Worm (Caenorhabditis elegans) whole organism, young adult: ENCODE measurements around the gene nhr-51.

ENCODE experiments used
- B0019.2 ChIP-seq: fragments of 200-800 bp; sonication (Bioruptor generic); conservative IDR thresholded peaks from 2 replicates; pipeline ENCODE4 v1.3.6; 2022; ENCODE audit warnings: missing genetic modification reagents, missing genetic modification characterization, missing compliant biosample characterization
- B0261.1 ChIP-seq: sonication (generic microtip); optimal IDR thresholded peaks from 2 replicates; lab custom pipeline; 2016; ENCODE audit warnings: mild to moderate bottlenecking, missing genetic modification characterization, moderate library complexity, missing compliant biosample characterization
- D2030.7 ChIP-seq: fragments of 200-800 bp; sonication (Bioruptor generic); IDR thresholded peaks from 2 replicates; pipeline ENCODE4 v1.3.6; 2022; ENCODE audit warnings: missing genetic modification reagents, missing genetic modification characterization, missing compliant biosample characterization
- F39B2.1 ChIP-seq: fragments of 200-800 bp; sonication (Bioruptor generic); IDR thresholded peaks from 2 replicates; pipeline ENCODE4 v1.3.6; 2022; ENCODE audit warnings: missing genetic modification reagents, missing genetic modification characterization, missing compliant biosample characterization
- T26A5.8 ChIP-seq: sonication (generic microtip); optimal IDR thresholded peaks from 2 replicates; lab custom pipeline; 2016; ENCODE audit warnings: missing genetic modification characterization, missing compliant biosample characterization
- Y53F4B.3 ChIP-seq: fragments of 200-800 bp; sonication (Bioruptor generic); IDR thresholded peaks from 2 replicates; pipeline ENCODE4 v1.3.6; 2022; ENCODE audit warnings: missing genetic modification reagents, missing genetic modification characterization, missing compliant biosample characterization
- Y79H2A.3 ChIP-seq: fragments of 200-800 bp; sonication (Bioruptor generic); conservative IDR thresholded peaks from 2 replicates; pipeline ENCODE4 v1.3.6; 2022; ENCODE audit warnings: missing genetic modification reagents, missing genetic modification characterization, missing compliant biosample characterization
- aptf-3 ChIP-seq: fragments of 200-800 bp; sonication (Bioruptor generic); IDR thresholded peaks from 2 replicates; pipeline ENCODE4 v1.3.6; 2022; ENCODE audit warnings: missing genetic modification characterization, missing compliant biosample characterization
- bed-1 ChIP-seq: fragments of 200-800 bp; sonication (Bioruptor generic); IDR thresholded peaks from 2 replicates; pipeline ENCODE4 v1.3.6; 2022; ENCODE audit warnings: missing genetic modification reagents, missing genetic modification characterization, missing compliant biosample characterization
- ccch-3 ChIP-seq: fragments of 200-800 bp; sonication (Bioruptor generic); optimal IDR thresholded peaks from 2 replicates; lab custom pipeline; 2018; ENCODE audit warnings: mild to moderate bottlenecking, missing genetic modification characterization, missing compliant biosample characterization
- ceh-27 ChIP-seq: fragments of 200-800 bp; sonication (Bioruptor generic); optimal IDR thresholded peaks from 2 replicates; lab custom pipeline; 2018; ENCODE audit warnings: mild to moderate bottlenecking, missing genetic modification characterization, moderate library complexity, missing compliant biosample characterization
- ceh-40 ChIP-seq: fragments of 200-800 bp; sonication (Bioruptor generic); IDR thresholded peaks from 2 replicates; pipeline ENCODE4 v1.3.6; 2022; ENCODE audit warnings: missing genetic modification characterization, missing compliant biosample characterization
- ceh-79 ChIP-seq: sonication (generic microtip); optimal IDR thresholded peaks from 2 replicates; lab custom pipeline; 2017; ENCODE audit warnings: mild to moderate bottlenecking, missing genetic modification characterization, missing compliant biosample characterization
- ceh-91 ChIP-seq: fragments of 200-800 bp; sonication (Bioruptor generic); IDR thresholded peaks from 2 replicates; pipeline ENCODE4 v1.3.6; 2022; ENCODE audit warnings: missing genetic modification reagents, missing genetic modification characterization, missing compliant biosample characterization
- die-1 ChIP-seq: sonication (generic microtip); optimal IDR thresholded peaks from 2 replicates; lab custom pipeline; 2016; ENCODE audit warnings: missing genotype, mild to moderate bottlenecking, missing genetic modification characterization, missing compliant biosample characterization
- egrh-3 ChIP-seq: fragments of 200-800 bp; sonication (Bioruptor generic); IDR thresholded peaks from 2 replicates; pipeline ENCODE4 v1.3.6; 2022; ENCODE audit warnings: missing genetic modification reagents, missing genetic modification characterization, missing compliant biosample characterization
- gei-17 ChIP-seq: fragments of 200-800 bp; sonication (Bioruptor generic); optimal IDR thresholded peaks from 2 replicates; lab custom pipeline; 2018; ENCODE audit warnings: mild to moderate bottlenecking, missing genetic modification characterization, missing compliant biosample characterization
- lag-1 ChIP-seq: fragments of 200-800 bp; sonication (Bioruptor generic); IDR thresholded peaks from 2 replicates; pipeline ENCODE4 v1.3.6; 2022; ENCODE audit warnings: missing genetic modification reagents, missing genetic modification characterization, missing compliant biosample characterization
- lin-40 ChIP-seq: sonication (generic microtip); optimal IDR thresholded peaks from 2 replicates; lab custom pipeline; 2016; ENCODE audit warnings: missing genetic modification characterization, mild to moderate bottlenecking, missing compliant biosample characterization, missing genotype, missing genetic modification reagents
- lsl-1 ChIP-seq: fragments of 200-800 bp; sonication (Bioruptor generic); optimal IDR thresholded peaks from 2 replicates; lab custom pipeline; 2018; ENCODE audit warnings: mild to moderate bottlenecking, missing genetic modification characterization, moderate library complexity, missing compliant biosample characterization
- lsy-27 ChIP-seq: sonication (generic microtip); optimal IDR thresholded peaks from 2 replicates; lab custom pipeline; 2017; ENCODE audit warnings: missing genetic modification characterization, mild to moderate bottlenecking, missing compliant biosample characterization, antibody characterized with exemption, missing genotype, borderline replicate concordance; ENCODE audit not compliant: insufficient read depth
- madf-10 ChIP-seq: sonication (generic microtip); optimal IDR thresholded peaks from 2 replicates; lab custom pipeline; 2016; ENCODE audit warnings: mild to moderate bottlenecking, missing genetic modification characterization, missing compliant biosample characterization
- nfya-1 ChIP-seq: sonication (generic microtip); optimal IDR thresholded peaks from 2 replicates; lab custom pipeline; 2017; ENCODE audit warnings: antibody characterized with exemption, missing compliant biosample characterization, missing genetic modification characterization, borderline replicate concordance; ENCODE audit not compliant: insufficient read depth
- nfya-2 ChIP-seq: fragments of 200-800 bp; sonication (Bioruptor generic); IDR thresholded peaks from 2 replicates; pipeline ENCODE4 v1.3.6; 2022; ENCODE audit warnings: missing genetic modification reagents, missing genetic modification characterization, missing compliant biosample characterization
- nfyb-1 ChIP-seq: fragments of 200-800 bp; sonication (Bioruptor generic); IDR thresholded peaks from 2 replicates; pipeline ENCODE4 v1.3.6; 2022; ENCODE audit warnings: missing genetic modification reagents, missing genetic modification characterization, missing compliant biosample characterization
- nhr-27 ChIP-seq: fragments of 200-800 bp; sonication (Bioruptor generic); optimal IDR thresholded peaks from 2 replicates; lab custom pipeline; 2018; ENCODE audit warnings: mild to moderate bottlenecking, missing genetic modification characterization, moderate library complexity, missing compliant biosample characterization
- pbrm-1 ChIP-seq: fragments of 200-800 bp; sonication (Bioruptor generic); IDR thresholded peaks from 2 replicates; pipeline ENCODE4 v1.3.6; 2022; ENCODE audit warnings: missing genetic modification reagents, missing genetic modification characterization, missing compliant biosample characterization
- rcor-1 ChIP-seq: fragments of 200-800 bp; sonication (Bioruptor generic); IDR thresholded peaks from 2 replicates; pipeline ENCODE4 v1.3.6; 2022; ENCODE audit warnings: missing genetic modification reagents, missing genetic modification characterization, missing compliant biosample characterization
- snpc-4 ChIP-seq, 5 experiments: fragments of 150-350 bp in 1 of 5; sonication (generic microtip) in 4 of 5; optimal IDR thresholded peaks; 2 replicates each; lab custom pipeline; 2014 to 2018; ENCODE audit warnings: missing genetic modification characterization in 5 of 5, missing biosample characterization in 3 of 5, antibody characterized with exemption in 2 of 5, mild to moderate bottlenecking in 2 of 5, missing compliant biosample characterization in 2 of 5, missing genotype in 2 of 5, moderate library complexity in 2 of 5, missing genetic modification reagents in 1 of 5
- zfh-2 ChIP-seq: fragments of 200-800 bp; sonication (Bioruptor generic); conservative IDR thresholded peaks from 2 replicates; pipeline ENCODE4 v1.3.6; 2022; ENCODE audit warnings: missing genetic modification reagents, missing genetic modification characterization, missing compliant biosample characterization
- ztf-26 ChIP-seq: sonication (generic microtip); optimal IDR thresholded peaks from 2 replicates; lab custom pipeline; 2017; ENCODE audit warnings: missing genetic modification characterization, missing compliant biosample characterization
- ztf-3 ChIP-seq: fragments of 200-800 bp; sonication (Bioruptor generic); optimal IDR thresholded peaks from 2 replicates; lab custom pipeline; 2018; ENCODE audit warnings: mild to moderate bottlenecking, missing genetic modification characterization, missing compliant biosample characterization

The nhr-51 gene

DNA sequence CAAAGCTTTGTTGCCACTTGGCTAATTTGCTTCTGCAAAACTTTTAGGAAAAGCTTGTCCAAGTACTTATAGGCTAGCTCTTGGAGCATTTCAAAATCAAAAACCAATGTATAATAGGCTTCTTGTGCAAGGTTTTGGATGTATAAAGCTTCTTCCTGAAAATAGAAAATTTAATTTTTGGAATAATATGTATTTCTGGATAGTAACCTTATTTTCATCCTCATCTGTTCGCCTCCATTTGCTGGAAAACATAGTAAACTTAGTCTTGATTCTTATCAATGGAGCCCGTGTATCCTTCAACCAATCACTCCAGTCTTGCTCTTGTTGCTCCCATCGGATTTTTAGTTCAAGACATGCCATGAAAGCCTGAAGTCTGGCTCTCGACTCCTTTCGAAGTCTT, 42.9 kb downstream of the nhr-51 start, which contains the start of gene Y6E2A.4 (continued):
- no peak for TF ChIP-seq nfya-1 (tag; lab: Kevin White, UChicago)
- no peak for TF ChIP-seq nfya-2
- TF ChIP-seq gei-17 (GFP tag; lab: Kevin White, UChicago): no peak

- TF ChIP-seq ceh-40: no peak
- TF ChIP-seq zfh-2 (GFP tag; lab: Robert Waterston, UW): no peak
- TF ChIP-seq ceh-91 (GFP tag; lab: Robert Waterston, UW): no peak
These were observed 44.8 kb downstream of the nhr-51 start, which contains the start of gene Y6E2A.5 for ce11 chrV:15718562-15718961. Gene Y6E2A.5 (minus strand): TSS chrV:15718662.

- TF ChIP-seq snpc-4 (GFP tag; optimal IDR thresholded peaks at IDR 0.05; lab: Kevin White, UChicago) (no peak), snpc-4 (tag; optimal IDR thresholded peaks at IDR 0.05; lab: Kevin White, UChicago) (no peak), B0019.2 (GFP tag; lab: Robert Waterston, UW) (no peak), lin-40 (tag; lab: Kevin White, UChicago) (no peak), Y79H2A.3 (no peak), rcor-1 (GFP tag; lab: Robert Waterston, UW) (no peak), die-1 (tag; lab: Kevin White, UChicago) (no peak)
These were observed 45.8 kb downstream of the nhr-51 start, which contains the start of gene Y6E2A.7 for ce11 chrV:15719570-15719969. Gene Y6E2A.7 (plus strand): TSS chrV:15719870.

DNA sequence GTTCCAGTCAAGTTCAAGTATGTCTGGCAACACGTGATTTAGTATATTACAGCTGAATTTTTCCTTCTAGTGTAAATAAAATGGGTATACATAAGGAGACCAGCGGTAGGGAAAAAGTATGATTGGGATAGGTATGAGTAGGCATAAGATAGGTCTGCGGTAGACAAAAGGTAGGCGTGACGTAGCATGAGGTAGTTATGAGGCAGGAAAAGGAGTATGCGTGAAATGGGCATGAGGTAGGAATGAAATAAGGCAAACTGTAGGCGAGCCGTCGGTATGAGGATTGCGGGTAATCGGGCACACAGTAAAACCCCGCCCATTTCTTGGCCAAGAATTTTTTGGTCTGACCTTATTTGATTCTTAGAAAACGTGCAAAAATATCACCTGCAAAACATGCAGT, 47.6 kb downstream of the nhr-51 start:
- TF ChIP-seq nhr-27 (tag; lab: Kevin White, UChicago) (no peak), ceh-79 (tag; lab: Kevin White, UChicago) (no peak), madf-10 (tag; lab: Kevin White, UChicago) (no peak), ceh-27 (GFP tag; lab: Kevin White, UChicago) (no peak), F39B2.1 (no peak), T26A5.8 (tag; lab: Kevin White, UChicago) (no peak), lsl-1 (GFP tag; lab: Kevin White, UChicago) (no peak), egrh-3 (GFP tag; lab: Robert Waterston, UW) (no peak), nfyb-1 (GFP tag; lab: Robert Waterston, UW) (no peak), lag-1 (GFP tag; lab: Robert Waterston, UW) (no peak), B0261.1 (tag; lab: Kevin White, UChicago) (no peak), ccch-3 (GFP tag; lab: Kevin White, UChicago) (no peak), D2030.7 (no peak), pbrm-1 (no peak), nfya-1 (tag; lab: Kevin White, UChicago) (no peak)

DNA sequence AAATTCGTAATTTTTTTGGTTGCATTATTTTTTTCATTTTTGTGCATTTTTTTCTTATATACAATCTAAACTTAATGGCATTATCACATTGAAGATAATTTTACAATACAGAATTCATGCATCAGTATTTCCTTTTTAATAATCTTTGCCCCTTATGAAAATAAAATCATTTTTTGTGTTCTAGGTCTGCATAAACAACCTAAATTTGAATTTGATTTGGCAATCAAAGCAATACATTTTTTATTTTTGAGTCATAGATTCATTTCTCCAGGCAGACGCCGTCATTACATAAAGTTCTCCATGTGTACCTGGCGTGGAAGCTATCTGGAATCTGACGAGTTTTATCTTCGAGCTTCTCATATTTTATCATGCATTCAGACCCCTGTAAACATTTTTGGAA, 48.1 kb downstream of the nhr-51 start, which contains the start of gene srh-140:
Gene srh-140, plus strand, starts transcription at position 301 of the 400 bp plus-strand sequence.
- TF ChIP-seq lsy-27: no peak
- no peak for TF ChIP-seq ztf-3
- TF ChIP-seq bed-1 (GFP tag; lab: Robert Waterston, UW): no peak
- TF ChIP-seq Y53F4B.3: no peak
- TF ChIP-seq ztf-26 (tag; lab: Kevin White, UChicago): no peak
- TF ChIP-seq aptf-3 (GFP tag; lab: Robert Waterston, UW): no peak
- TF ChIP-seq nfya-1 (tag; lab: Kevin White, UChicago): no peak
